Worm (Caenorhabditis elegans): ENCODE data around the gene Y73B6BL.29.

ce11 chrIV:6307439-6307838, 14.3 kb upstream of the Y73B6BL.29 start, which contains the start of gene csp-2:
- TF ChIP-seq pes-1 (GFP tag; IDR thresholded peaks at IDR 0.05), result no peak
- no peak for TF ChIP-seq ama-1 (optimal IDR thresholded peaks at IDR 0.05)
- no peak for TF ChIP-seq scrt-1 (GFP tag; IDR thresholded peaks at IDR 0.05)
- TF ChIP-seq ets-7 (tag; optimal IDR thresholded peaks at IDR 0.05), result no peak
- TF ChIP-seq ceh-36 (tag; optimal IDR thresholded peaks at IDR 0.05), result no peak
- TF ChIP-seq F13C5.2 (tag; optimal IDR thresholded peaks at IDR 0.05), result no peak
- no peak for TF ChIP-seq tbx-37 (GFP tag; conservative IDR thresholded peaks at IDR 0.05)
- TF ChIP-seq flt-1 (GFP tag; IDR thresholded peaks at IDR 0.05), result no peak
- TF ChIP-seq hmbx-1 (tag; optimal IDR thresholded peaks at IDR 0.05), result no peak
- no peak for TF ChIP-seq B0310.2 (tag; optimal IDR thresholded peaks at IDR 0.05)

All from whole organism, early embryonic.